Worm (Caenorhabditis elegans) whole organism, mixed stage, embryonic: ENCODE results near the gene C34F11.5.

Experiments
- ces-1 ChIP-seq: fragments of 150-350 bp; optimal IDR thresholded peaks from 2 replicates; lab custom pipeline; 2014; ENCODE audit warnings: missing biosample characterization, missing genetic modification reagents, missing genetic modification characterization
- flh-1 ChIP-seq: fragments of 200-800 bp; sonication (Bioruptor generic); optimal IDR thresholded peaks from 2 replicates; lab custom pipeline; 2018; ENCODE audit warnings: mild to moderate bottlenecking, missing genetic modification characterization, moderate library complexity, missing compliant biosample characterization
- lin-13 ChIP-seq: fragments of 150-350 bp; optimal IDR thresholded peaks from 2 replicates; lab custom pipeline; 2014; ENCODE audit warnings: missing biosample characterization, missing genetic modification characterization
- lsy-2 ChIP-seq: fragments of 150-350 bp; optimal IDR thresholded peaks from 2 replicates; lab custom pipeline; 2014; ENCODE audit warnings: missing biosample characterization, missing genetic modification characterization
- mep-1 ChIP-seq: fragments of 150-350 bp; optimal IDR thresholded peaks from 2 replicates; lab custom pipeline; 2017; ENCODE audit warnings: missing biosample characterization, missing genetic modification reagents, missing genetic modification characterization, inconsistent platforms

ce11 chrII:5166738-5167137 is 28.9 kb upstream of the C34F11.5 start, which contains the start of gene srb-3:
- no peak for TF ChIP-seq ces-1
- TF ChIP-seq flh-1 (GFP tag; lab: Kevin White, UChicago), result no peak
- TF ChIP-seq lsy-2 (tag; lab: Kevin White, UChicago), result no peak
- no peak for TF ChIP-seq lin-13
- TF ChIP-seq mep-1 (tag; lab: Kevin White, UChicago), result no peak
